Fruit fly (Drosophila melanogaster): ENCODE data around the gene CG11037.

CG11037 gene

dm6 chr3L:20946054-20946453 is 15.1 kb downstream of the CG11037 start:
- TF ChIP-seq CG12299 (tag; optimal IDR thresholded peaks at IDR 0.05) (no peak), aop (GFP tag; IDR thresholded peaks at IDR 0.05) (no peak), CG12071 (GFP tag; optimal IDR thresholded peaks at IDR 0.05) (no peak), phol (tag; optimal IDR thresholded peaks at IDR 0.05) (no peak), luna (GFP tag; optimal IDR thresholded peaks at IDR 0.05) (no peak), danr (GFP tag; IDR thresholded peaks at IDR 0.05) (no peak), CG4360 (GFP tag; IDR thresholded peaks at IDR 0.05) (peak; percentile 63), ATbp (GFP tag; optimal IDR thresholded peaks at IDR 0.05) (no peak), Atf6 (GFP tag; IDR thresholded peaks at IDR 0.05) (no peak), CG4730 (GFP tag; IDR thresholded peaks at IDR 0.05) (no peak), Awh (GFP tag; IDR thresholded peaks at IDR 0.05) (peak; percentile 16; the same call in 1 of the 2 replicates), Ets65A (GFP tag) (peak; percentile 52), grn (GFP tag; optimal IDR thresholded peaks at IDR 0.05) (peak; percentile 67), dan (GFP tag; IDR thresholded peaks at IDR 0.05) (no peak), CG7987 (GFP tag; optimal IDR thresholded peaks at IDR 0.05) (no peak)

- peak; percentile 75 for TF ChIP-seq otp (GFP tag; IDR thresholded peaks at IDR 0.05)
- no peak for TF ChIP-seq dysf (GFP tag; IDR thresholded peaks at IDR 0.05)
- no peak for TF ChIP-seq Hand (GFP tag; optimal IDR thresholded peaks at IDR 0.05)
- TF ChIP-seq CG8924 (tag; optimal IDR thresholded peaks at IDR 0.05): peak; percentile 43
- TF ChIP-seq CG12744 (GFP tag; optimal IDR thresholded peaks at IDR 0.05): no peak
- TF ChIP-seq peb (GFP tag; IDR thresholded peaks at IDR 0.05): no peak
- no peak for TF ChIP-seq CG12104 (GFP tag; optimal IDR thresholded peaks at IDR 0.05)
- TF ChIP-seq CG15696 (tag; optimal IDR thresholded peaks at IDR 0.05): peak; percentile 70
- TF ChIP-seq CG3838 (GFP tag; optimal IDR thresholded peaks at IDR 0.05): peak; percentile 9
- peak; percentile 76 for TF ChIP-seq CG3407 (GFP tag; optimal IDR thresholded peaks at IDR 0.05)
- TF ChIP-seq shn (GFP tag; optimal IDR thresholded peaks at IDR 0.05): peak; percentile 47
- no peak for TF ChIP-seq gfzf (GFP tag; optimal IDR thresholded peaks at IDR 0.05)
- TF ChIP-seq CG10431 (GFP tag; optimal IDR thresholded peaks at IDR 0.05): peak; percentile 31
- TF ChIP-seq CG1233 (GFP tag; optimal IDR thresholded peaks at IDR 0.05): peak; percentile 22
- TF ChIP-seq CG13123 (GFP tag; optimal IDR thresholded peaks at IDR 0.05): peak; percentile 14
- TF ChIP-seq Doc3 (GFP tag; IDR thresholded peaks at IDR 0.05; ENCODE audit: partially characterized antibody): no peak
- peak; percentile 25 for TF ChIP-seq Hey (tag; optimal IDR thresholded peaks at IDR 0.05)
- 0 out of 2 replicates have a peak, but pooled peaks have one; percentile 32 for TF ChIP-seq sens-2 (GFP tag; IDR thresholded peaks at IDR 0.05)
- TF ChIP-seq danr (GFP tag; IDR thresholded peaks at IDR 0.05): no peak
- TF ChIP-seq onecut (GFP tag; IDR thresholded peaks at IDR 0.05): peak; percentile 35; the same call in 1 of the 2 replicates
- TF ChIP-seq tup (GFP tag; optimal IDR thresholded peaks at IDR 0.05): peak; percentile 45
- no peak for TF ChIP-seq CG17912 (GFP tag; optimal IDR thresholded peaks at IDR 0.05)
- no peak for TF ChIP-seq CG30403 (GFP tag; optimal IDR thresholded peaks at IDR 0.05)
- TF ChIP-seq pb (GFP tag; optimal IDR thresholded peaks at IDR 0.05): peak; percentile 15
- peak; percentile 42 for TF ChIP-seq CG7987 (GFP tag; optimal IDR thresholded peaks at IDR 0.05)
- no peak for TF ChIP-seq Lim3 (GFP tag; IDR thresholded peaks at IDR 0.05)
- peak; percentile 35 for TF ChIP-seq HLHmδ (GFP tag; optimal IDR thresholded peaks at IDR 0.05)
- no peak for TF ChIP-seq E2f2 (GFP tag; IDR thresholded peaks at IDR 0.05)
- no peak for TF ChIP-seq Sin3A (optimal IDR thresholded peaks at IDR 0.05)
- TF ChIP-seq Hmr (GFP tag; optimal IDR thresholded peaks at IDR 0.05): no peak
- peak; percentile 27 for TF ChIP-seq CG4707 (GFP tag; optimal IDR thresholded peaks at IDR 0.05)
- peak; percentile 59; the same call in 2 of the 3 replicates for TF ChIP-seq zfh1 (GFP tag; IDR thresholded peaks at IDR 0.05)
- TF ChIP-seq Mrtf (GFP tag; IDR thresholded peaks at IDR 0.05): no peak
- TF ChIP-seq jumu (GFP tag; optimal IDR thresholded peaks at IDR 0.05): peak; percentile 6
- no peak for TF ChIP-seq sug (tag; optimal IDR thresholded peaks at IDR 0.05)
- no peak for TF ChIP-seq Doc2 (GFP tag; IDR thresholded peaks at IDR 0.05)
- TF ChIP-seq CG9876 (GFP tag; optimal IDR thresholded peaks at IDR 0.05): peak; percentile 55
- TF ChIP-seq CG30431 (GFP tag; optimal IDR thresholded peaks at IDR 0.05): peak; percentile 15
- 0 out of 3 replicates have a peak, but pooled peaks have one; percentile 30 for TF ChIP-seq sr (GFP tag; IDR thresholded peaks at IDR 0.05)
Measured at dm6 chr3L:20944180-20944579, 17.0 kb downstream of the CG11037 start.
